Worm (Caenorhabditis elegans): ENCODE measurements around the gene F40G9.17.

F40G9.17 gene

ce11 chrIII:189280-189679 is 5.0 kb upstream of the F40G9.17 start:
- TF ChIP-seq sea-1 (GFP tag; conservative IDR thresholded peaks at IDR 0.05) (no peak), aly-1 (tag; optimal IDR thresholded peaks at IDR 0.05) (no peak), ceh-36 (tag; optimal IDR thresholded peaks at IDR 0.05) (no peak), hnd-1 (tag; optimal IDR thresholded peaks at IDR 0.05) (no peak), tbx-37 (GFP tag; conservative IDR thresholded peaks at IDR 0.05) (no peak), tra-4 (tag; optimal IDR thresholded peaks at IDR 0.05) (no peak), hmg-4 (GFP tag; optimal IDR thresholded peaks at IDR 0.05) (no peak), tbx-11 (GFP tag; IDR thresholded peaks at IDR 0.05) (no peak), B0310.2 (tag; optimal IDR thresholded peaks at IDR 0.05) (no peak), pes-1 (GFP tag; IDR thresholded peaks at IDR 0.05) (no peak), scrt-1 (GFP tag; IDR thresholded peaks at IDR 0.05) (no peak), F13C5.2 (tag; optimal IDR thresholded peaks at IDR 0.05) (no peak)

ce11 chrIII:190686-191085 is 3.6 kb upstream of the F40G9.17 start, which contains the start of gene cox-17:
Gene cox-17 (plus strand): TSS chrIII:190986.
- no peak for TF ChIP-seq tra-4 (tag; optimal IDR thresholded peaks at IDR 0.05)
- no peak for TF ChIP-seq ceh-36 (tag; optimal IDR thresholded peaks at IDR 0.05)
- TF ChIP-seq scrt-1 (GFP tag; IDR thresholded peaks at IDR 0.05), result no peak
- no peak for TF ChIP-seq B0310.2 (tag; optimal IDR thresholded peaks at IDR 0.05)
- no peak for TF ChIP-seq ceh-13 (GFP tag; optimal IDR thresholded peaks at IDR 0.05)

- no peak for TF ChIP-seq tra-4 (tag; optimal IDR thresholded peaks at IDR 0.05)
- no peak for TF ChIP-seq B0310.2 (tag; optimal IDR thresholded peaks at IDR 0.05)
- TF ChIP-seq tbx-11 (GFP tag; IDR thresholded peaks at IDR 0.05), result no peak
- no peak for TF ChIP-seq aly-1 (tag; optimal IDR thresholded peaks at IDR 0.05)
- TF ChIP-seq flt-1 (GFP tag; IDR thresholded peaks at IDR 0.05), result no peak
- TF ChIP-seq ceh-13 (GFP tag; optimal IDR thresholded peaks at IDR 0.05), result no peak
These were observed 2.5 kb upstream of the F40G9.17 start, which contains the start of gene sec-20 for ce11 chrIII:191803-192202. Gene sec-20 (plus strand): TSS chrIII:192103.

ce11 chrIII:203953-204352 is 9.7 kb downstream of the F40G9.17 start:
- TF ChIP-seq ceh-36 (tag; optimal IDR thresholded peaks at IDR 0.05), result no peak
- TF ChIP-seq F13C5.2 (tag; optimal IDR thresholded peaks at IDR 0.05), result no peak
- TF ChIP-seq aly-1 (tag; optimal IDR thresholded peaks at IDR 0.05), result no peak
- no peak for TF ChIP-seq flt-1 (GFP tag; IDR thresholded peaks at IDR 0.05)
- no peak for TF ChIP-seq pes-1 (GFP tag; IDR thresholded peaks at IDR 0.05)
- no peak for TF ChIP-seq scrt-1 (GFP tag; IDR thresholded peaks at IDR 0.05)
- TF ChIP-seq tbx-37 (GFP tag; conservative IDR thresholded peaks at IDR 0.05), result no peak
- no peak for TF ChIP-seq hnd-1 (tag; optimal IDR thresholded peaks at IDR 0.05)
- TF ChIP-seq ceh-13 (GFP tag; optimal IDR thresholded peaks at IDR 0.05), result no peak
- TF ChIP-seq hmg-4 (GFP tag; optimal IDR thresholded peaks at IDR 0.05), result no peak
- no peak for TF ChIP-seq sea-1 (GFP tag; conservative IDR thresholded peaks at IDR 0.05)
- TF ChIP-seq B0310.2 (tag; optimal IDR thresholded peaks at IDR 0.05), result no peak
- TF ChIP-seq ama-1 (optimal IDR thresholded peaks at IDR 0.05), result no peak
- TF ChIP-seq ets-7 (tag; optimal IDR thresholded peaks at IDR 0.05), result no peak

- TF ChIP-seq hmg-4 (GFP tag; optimal IDR thresholded peaks at IDR 0.05), result no peak
- TF ChIP-seq hmbx-1 (tag; optimal IDR thresholded peaks at IDR 0.05), result no peak
- TF ChIP-seq hnd-1 (tag; optimal IDR thresholded peaks at IDR 0.05), result no peak
- no peak for TF ChIP-seq F13C5.2 (tag; optimal IDR thresholded peaks at IDR 0.05)
- no peak for TF ChIP-seq tbx-11 (GFP tag; IDR thresholded peaks at IDR 0.05)
- TF ChIP-seq ceh-36 (tag; optimal IDR thresholded peaks at IDR 0.05), result no peak
- no peak for TF ChIP-seq pes-1 (GFP tag; IDR thresholded peaks at IDR 0.05)
- TF ChIP-seq sea-1 (GFP tag; conservative IDR thresholded peaks at IDR 0.05), result no peak
- no peak for TF ChIP-seq aly-1 (tag; optimal IDR thresholded peaks at IDR 0.05)
These were observed 12.8 kb downstream of the F40G9.17 start, which contains the start of gene W10C4.1 for ce11 chrIII:207023-207422. Gene W10C4.1 (minus strand): TSS chrIII:207123.

ce11 chrIII:208793-209694 is 14.8 kb downstream of the F40G9.17 start:
- TF ChIP-seq ama-1 (optimal IDR thresholded peaks at IDR 0.05), result no peak
- no peak for TF ChIP-seq ceh-13 (GFP tag; optimal IDR thresholded peaks at IDR 0.05)
- TF ChIP-seq tbx-11 (GFP tag; IDR thresholded peaks at IDR 0.05), result no peak

- TF ChIP-seq B0310.2 (tag; optimal IDR thresholded peaks at IDR 0.05), result no peak
- TF ChIP-seq aly-1 (tag; optimal IDR thresholded peaks at IDR 0.05), result no peak
- TF ChIP-seq F13C5.2 (tag; optimal IDR thresholded peaks at IDR 0.05), result no peak
- TF ChIP-seq ama-1 (optimal IDR thresholded peaks at IDR 0.05), result no peak
- no peak for TF ChIP-seq ceh-13 (GFP tag; optimal IDR thresholded peaks at IDR 0.05)
- TF ChIP-seq hmg-4 (GFP tag; optimal IDR thresholded peaks at IDR 0.05), result no peak
- TF ChIP-seq ceh-36 (tag; optimal IDR thresholded peaks at IDR 0.05), result no peak
- TF ChIP-seq tbx-11 (GFP tag; IDR thresholded peaks at IDR 0.05), result no peak
- TF ChIP-seq flt-1 (GFP tag; IDR thresholded peaks at IDR 0.05), result no peak
- no peak for TF ChIP-seq hnd-1 (tag; optimal IDR thresholded peaks at IDR 0.05)
- no peak for TF ChIP-seq scrt-1 (GFP tag; IDR thresholded peaks at IDR 0.05)
- TF ChIP-seq tbx-37 (GFP tag; conservative IDR thresholded peaks at IDR 0.05), result no peak
- no peak for TF ChIP-seq pes-1 (GFP tag; IDR thresholded peaks at IDR 0.05)
These were observed 15.4 kb downstream of the F40G9.17 start, which contains the start of gene klp-20 for ce11 chrIII:209695-210091. Gene klp-20 (plus strand): TSS chrIII:209992.

- no peak for TF ChIP-seq F13C5.2 (tag; optimal IDR thresholded peaks at IDR 0.05)
These were observed 17.1 kb downstream of the F40G9.17 start for ce11 chrIII:211387-211786.

Data from whole organism, early embryonic.